Worm (Caenorhabditis elegans) whole organism, late embryonic: ENCODE measurements around the gene che-2.
A peak's percentile ranks its signal among the peaks of the same experiment; 100 is the strongest.

Source experiments
- K02D7.2 ChIP-seq: sonication (generic microtip); optimal IDR thresholded peaks from 2 replicates; lab custom pipeline; 2017; ENCODE audit warnings: mild to moderate bottlenecking, missing genetic modification characterization, missing compliant biosample characterization
- K09A11.1 ChIP-seq: sonication (generic microtip); optimal IDR thresholded peaks from 2 replicates; lab custom pipeline; 2017; ENCODE audit warnings: antibody characterized with exemption, mild to moderate bottlenecking, missing genetic modification characterization, missing compliant biosample characterization; ENCODE audit not compliant: insufficient read depth
- T23F11.4 ChIP-seq: fragments of 200-800 bp; sonication (Bioruptor generic); optimal IDR thresholded peaks from 2 replicates; lab custom pipeline; 2018; ENCODE audit warnings: mild to moderate bottlenecking, missing genetic modification characterization, missing compliant biosample characterization
- ahr-1 ChIP-seq: sonication (generic microtip); optimal IDR thresholded peaks from 2 replicates; lab custom pipeline; 2016; ENCODE audit warnings: missing genetic modification characterization, missing compliant biosample characterization
- ceh-14 ChIP-seq: sonication (generic microtip); optimal IDR thresholded peaks from 2 replicates; lab custom pipeline; 2016; ENCODE audit warnings: missing genotype, missing genetic modification characterization, missing compliant biosample characterization
- ceh-18 ChIP-seq: sonication (generic microtip); optimal IDR thresholded peaks from 2 replicates; lab custom pipeline; 2016; ENCODE audit warnings: missing genetic modification characterization, missing compliant biosample characterization
- ceh-2 ChIP-seq: sonication (generic microtip); optimal IDR thresholded peaks from 2 replicates; lab custom pipeline; 2016; ENCODE audit warnings: missing genotype, missing genetic modification characterization, missing compliant biosample characterization
- ceh-22 ChIP-seq: sonication (generic microtip); optimal IDR thresholded peaks from 2 replicates; lab custom pipeline; 2017; ENCODE audit warnings: missing biosample characterization, missing genetic modification characterization
- ceh-30 ChIP-seq: fragments of 150-350 bp; optimal IDR thresholded peaks from 2 replicates; lab custom pipeline; 2014; ENCODE audit warnings: missing biosample characterization, missing genetic modification characterization
- ceh-31 ChIP-seq: sonication (generic microtip); optimal IDR thresholded peaks from 2 replicates; lab custom pipeline; 2016; ENCODE audit warnings: missing genetic modification characterization, missing compliant biosample characterization
- ceh-34 ChIP-seq: sonication (generic microtip); optimal IDR thresholded peaks from 2 replicates; lab custom pipeline; 2016; ENCODE audit warnings: mild to moderate bottlenecking, missing genetic modification characterization, missing compliant biosample characterization
- ceh-45 ChIP-seq: fragments of 200-800 bp; sonication (Bioruptor generic); IDR thresholded peaks from 2 replicates; pipeline ENCODE4 v1.3.6; 2022; ENCODE audit warnings: missing genetic modification reagents, missing genetic modification characterization, missing compliant biosample characterization
- ceh-9 ChIP-seq: sonication (generic microtip); optimal IDR thresholded peaks from 2 replicates; lab custom pipeline; 2016; ENCODE audit warnings: mild to moderate bottlenecking, missing genetic modification characterization, inconsistent platforms, missing compliant biosample characterization
- dve-1 ChIP-seq: sonication (generic microtip); optimal IDR thresholded peaks from 2 replicates; lab custom pipeline; 2017; ENCODE audit warnings: antibody characterized with exemption, mild to moderate bottlenecking, missing genetic modification characterization, missing compliant biosample characterization
- elt-2 ChIP-seq: sonication (generic microtip); optimal IDR thresholded peaks from 2 replicates; lab custom pipeline; 2016; ENCODE audit warnings: missing genetic modification reagents, missing genetic modification characterization, missing compliant biosample characterization
- ets-4 ChIP-seq: sonication (generic microtip); optimal IDR thresholded peaks from 2 replicates; lab custom pipeline; 2016; ENCODE audit warnings: missing genetic modification characterization, missing compliant biosample characterization
- eyg-1 ChIP-seq: sonication (generic microtip); optimal IDR thresholded peaks from 2 replicates; lab custom pipeline; 2016; ENCODE audit warnings: missing genotype, missing genetic modification characterization, missing compliant biosample characterization
- fkh-6 ChIP-seq: sonication (generic microtip); optimal IDR thresholded peaks from 2 replicates; lab custom pipeline; 2016; ENCODE audit warnings: missing genetic modification characterization, missing compliant biosample characterization
- gmeb-2 ChIP-seq: sonication (generic microtip); optimal IDR thresholded peaks from 2 replicates; lab custom pipeline; 2016; ENCODE audit warnings: missing genetic modification characterization, inconsistent platforms, missing compliant biosample characterization
- hlh-13 ChIP-seq: fragments of 200-800 bp; sonication (Bioruptor generic); optimal IDR thresholded peaks from 2 replicates; lab custom pipeline; 2018; ENCODE audit warnings: mild to moderate bottlenecking, missing genetic modification characterization, missing compliant biosample characterization
- hlh-30 ChIP-seq: sonication (generic microtip); optimal IDR thresholded peaks from 2 replicates; lab custom pipeline; 2017; ENCODE audit warnings: antibody characterized with exemption, missing genetic modification characterization, missing compliant biosample characterization; ENCODE audit not compliant: insufficient read depth
- hlh-6 ChIP-seq: sonication (generic microtip); optimal IDR thresholded peaks from 2 replicates; lab custom pipeline; 2016; ENCODE audit warnings: missing genotype, missing genetic modification characterization, missing compliant biosample characterization
- hlh-8 ChIP-seq: sonication (generic microtip); optimal IDR thresholded peaks from 2 replicates; lab custom pipeline; 2016; ENCODE audit warnings: missing genotype, missing genetic modification characterization, missing compliant biosample characterization
- lin-11 ChIP-seq: fragments of 200-800 bp; sonication (Bioruptor generic); optimal IDR thresholded peaks from 2 replicates; lab custom pipeline; 2018; ENCODE audit warnings: mild to moderate bottlenecking, missing genetic modification characterization, missing compliant biosample characterization
- nhr-11 ChIP-seq: fragments of 150-350 bp; optimal IDR thresholded peaks from 2 replicates; lab custom pipeline; 2014; ENCODE audit warnings: missing biosample characterization, missing genetic modification characterization
- nhr-232 ChIP-seq: sonication (generic microtip); optimal IDR thresholded peaks from 2 replicates; lab custom pipeline; 2016; ENCODE audit warnings: missing genetic modification characterization, missing compliant biosample characterization
- odd-2 ChIP-seq: sonication (generic microtip); optimal IDR thresholded peaks from 2 replicates; lab custom pipeline; 2017; ENCODE audit warnings: antibody characterized with exemption, mild to moderate bottlenecking, missing genetic modification characterization, missing compliant biosample characterization
- pag-3 ChIP-seq: sonication (generic microtip); optimal IDR thresholded peaks from 2 replicates; lab custom pipeline; 2016; ENCODE audit warnings: missing compliant biosample characterization, missing genetic modification characterization, borderline replicate concordance
- pax-1 ChIP-seq: fragments of 150-350 bp; optimal IDR thresholded peaks from 2 replicates; lab custom pipeline; 2014; ENCODE audit warnings: missing biosample characterization, missing genetic modification characterization
- pqm-1 ChIP-seq: sonication (generic microtip); optimal IDR thresholded peaks from 2 replicates; lab custom pipeline; 2016; ENCODE audit warnings: missing genetic modification characterization, missing compliant biosample characterization
- pros-1 ChIP-seq: fragments of 150-350 bp; optimal IDR thresholded peaks from 2 replicates; lab custom pipeline; 2014; ENCODE audit warnings: missing biosample characterization, missing genetic modification reagents, missing genetic modification characterization
- rnt-1 ChIP-seq: sonication (generic microtip); optimal IDR thresholded peaks from 2 replicates; lab custom pipeline; 2016; ENCODE audit warnings: missing genetic modification characterization, missing compliant biosample characterization
- sdc-2 ChIP-seq: sonication (generic microtip); optimal IDR thresholded peaks from 2 replicates; lab custom pipeline; 2016; ENCODE audit warnings: missing genotype, missing genetic modification characterization, missing compliant biosample characterization
- sox-2 ChIP-seq: fragments of 200-800 bp; sonication (Bioruptor generic); IDR thresholded peaks from 2 replicates; pipeline ENCODE4 v1.3.6; 2022; ENCODE audit warnings: missing genetic modification reagents, missing genetic modification characterization, missing compliant biosample characterization
- sox-4 ChIP-seq: sonication (generic microtip); optimal IDR thresholded peaks from 2 replicates; lab custom pipeline; 2017; ENCODE audit warnings: mild to moderate bottlenecking, missing genetic modification characterization, inconsistent platforms, missing compliant biosample characterization
- syd-9 ChIP-seq: sonication (generic microtip); optimal IDR thresholded peaks from 2 replicates; lab custom pipeline; 2016; ENCODE audit warnings: mild to moderate bottlenecking, missing genetic modification characterization, moderate library complexity, missing compliant biosample characterization
- tbx-2 ChIP-seq: sonication (generic microtip); optimal IDR thresholded peaks from 2 replicates; lab custom pipeline; 2016; ENCODE audit warnings: missing genetic modification characterization, missing compliant biosample characterization
- tbx-7 ChIP-seq: sonication (generic microtip); optimal IDR thresholded peaks from 2 replicates; lab custom pipeline; 2016; ENCODE audit warnings: missing genotype, missing genetic modification characterization, missing compliant biosample characterization
- ttx-3 ChIP-seq: sonication (generic microtip); optimal IDR thresholded peaks from 2 replicates; lab custom pipeline; 2016; ENCODE audit warnings: missing genetic modification reagents, missing genetic modification characterization, missing compliant biosample characterization
- unc-3 ChIP-seq, 2 experiments: fragments of 200-800 bp in 1 of 2; sonication (Bioruptor generic) in 1 of 2; sonication (generic microtip) in 1 of 2; conservative IDR thresholded peaks in 1 of 2; optimal IDR thresholded peaks in 1 of 2; 2 replicates each; pipeline versions ENCODE4 v1.3.6 to Lab custom; 2016 to 2022; ENCODE audit warnings: missing compliant biosample characterization in 2 of 2, missing genetic modification characterization in 2 of 2, missing genetic modification reagents in 1 of 2
- unc-42 ChIP-seq: sonication (generic microtip); optimal IDR thresholded peaks from 2 replicates; lab custom pipeline; 2016; ENCODE audit warnings: missing genotype, missing genetic modification characterization, missing compliant biosample characterization
- unc-55 ChIP-seq: sonication (generic microtip); optimal IDR thresholded peaks from 2 replicates; lab custom pipeline; 2017; ENCODE audit warnings: missing biosample characterization, missing genetic modification reagents, missing genetic modification characterization
- unc-86 ChIP-seq: sonication (generic microtip); optimal IDR thresholded peaks from 2 replicates; lab custom pipeline; 2016; ENCODE audit warnings: missing genetic modification characterization, missing compliant biosample characterization
- zip-5 ChIP-seq: sonication (generic microtip); optimal IDR thresholded peaks from 2 replicates; lab custom pipeline; 2016; ENCODE audit warnings: missing genetic modification characterization, missing compliant biosample characterization
- ztf-16 ChIP-seq: sonication (generic microtip); optimal IDR thresholded peaks from 2 replicates; lab custom pipeline; 2017; ENCODE audit warnings: missing genetic modification characterization, missing compliant biosample characterization

The che-2 gene

DNA sequence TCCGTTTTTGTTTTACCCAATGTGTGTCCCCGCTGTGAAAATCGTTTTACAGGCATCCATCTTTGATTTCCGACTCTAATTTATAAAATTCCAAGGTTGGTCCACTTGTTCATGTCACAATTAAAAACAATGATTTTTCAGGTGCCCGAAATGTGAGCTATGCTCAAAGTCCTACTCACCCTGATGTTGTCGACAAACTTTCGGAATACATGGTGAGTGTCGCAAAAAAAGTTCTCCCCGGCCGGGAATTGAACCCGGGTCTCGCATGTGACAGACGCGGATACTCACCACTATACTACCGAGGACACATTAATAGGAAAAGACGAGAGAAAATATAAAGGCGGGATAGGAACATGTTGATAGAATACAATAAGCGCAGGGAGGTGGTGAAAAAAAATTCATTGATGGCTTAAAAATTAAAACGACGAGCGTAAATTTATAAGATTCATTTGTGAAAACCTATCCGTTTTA, 8.4 kb downstream of the che-2 start, which contains the start of gene egl-17 (continued):
- peak; percentile 87 for TF ChIP-seq ahr-1 (tag; lab: Kevin White, UChicago)
- TF ChIP-seq sdc-2 (tag; lab: Kevin White, UChicago): peak; percentile 95
- peak; percentile 87 for TF ChIP-seq ceh-18 (tag; lab: Kevin White, UChicago)
- peak; percentile 64 for TF ChIP-seq zip-5
- TF ChIP-seq pax-1: no peak
- TF ChIP-seq hlh-6 (tag; lab: Kevin White, UChicago): peak; percentile 92
- peak; percentile 90 for TF ChIP-seq eyg-1 (tag; lab: Kevin White, UChicago)
- TF ChIP-seq ceh-14 (tag; lab: Kevin White, UChicago): peak; percentile 93
- TF ChIP-seq gmeb-2 (tag; lab: Kevin White, UChicago): peak; percentile 91
- TF ChIP-seq ceh-22: no peak
- TF ChIP-seq hlh-8 (tag; lab: Kevin White, UChicago): peak; percentile 89
- TF ChIP-seq pqm-1 (tag; lab: Kevin White, UChicago): peak; percentile 71
- no peak for TF ChIP-seq nhr-11
- peak; percentile 91 for TF ChIP-seq hlh-30 (tag; lab: Kevin White, UChicago)
- peak; percentile 84 for TF ChIP-seq dve-1 (tag; lab: Kevin White, UChicago)
- TF ChIP-seq ets-4: peak; percentile 76
- peak; percentile 64 for TF ChIP-seq unc-42 (tag; lab: Kevin White, UChicago)

DNA sequence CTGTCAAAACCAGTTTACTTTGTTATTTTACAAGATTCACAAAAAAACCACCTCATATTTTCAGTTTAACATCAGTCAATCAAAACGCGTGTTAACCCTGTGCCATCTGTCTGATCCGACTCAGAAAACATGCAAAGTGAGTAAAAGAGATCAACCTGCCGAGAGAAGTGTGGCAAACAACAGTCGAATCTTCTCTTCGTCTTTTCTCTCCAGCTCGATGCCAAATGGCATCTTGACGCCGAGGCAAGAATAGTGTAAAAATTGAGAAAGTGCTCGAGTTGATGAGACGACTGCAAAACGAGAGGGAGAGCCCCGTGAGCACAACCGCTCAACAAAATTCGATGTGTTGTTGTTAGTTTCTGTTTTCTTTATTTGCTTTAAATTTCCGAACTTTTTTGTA, 11.7 kb downstream of the che-2 start, which contains the start of gene B0310.1:
TSS of gene B0310.1 (plus strand) at position 310 of the 400 bp plus-strand sequence.
- TF ChIP-seq ceh-18 (tag; lab: Kevin White, UChicago): peak; percentile 50
- TF ChIP-seq K09A11.1 (tag; lab: Kevin White, UChicago): no peak
- TF ChIP-seq zip-5: no peak
- no peak for TF ChIP-seq sox-2 (GFP tag; lab: Robert Waterston, UW)
- TF ChIP-seq unc-55 (GFP tag; lab: Kevin White, UChicago): peak; percentile 56

DNA sequence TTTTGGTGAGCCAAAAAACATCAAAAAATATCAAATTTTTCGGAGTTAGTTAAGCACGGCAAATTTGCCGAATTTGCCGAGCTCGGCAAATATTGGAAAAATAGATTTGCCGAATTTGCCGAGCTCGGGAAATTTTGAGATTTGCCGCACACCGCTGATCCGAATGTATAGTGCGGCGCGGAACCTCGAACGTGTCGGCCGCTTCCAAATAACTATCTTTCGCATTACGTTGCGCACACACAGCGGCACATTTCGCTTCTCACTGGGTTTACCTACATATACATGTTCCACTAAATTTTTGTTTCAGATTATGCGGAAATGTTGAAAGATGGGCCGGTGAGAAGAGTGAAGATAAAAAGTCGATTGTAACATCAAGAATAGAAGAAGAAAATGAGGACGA, 15.5 kb downstream of the che-2 start:
- no peak for TF ChIP-seq sox-2 (GFP tag; lab: Robert Waterston, UW)
- TF ChIP-seq nhr-232: no peak
- no peak for TF ChIP-seq K02D7.2
- TF ChIP-seq hlh-30 (tag; lab: Kevin White, UChicago): no peak
- no peak for TF ChIP-seq elt-2 (tag; lab: Kevin White, UChicago)
- TF ChIP-seq rnt-1 (tag; lab: Kevin White, UChicago): no peak
- no peak for TF ChIP-seq gmeb-2 (tag; lab: Kevin White, UChicago)
- no peak for TF ChIP-seq tbx-2 (tag; lab: Kevin White, UChicago)
- TF ChIP-seq fkh-6 (tag; lab: Kevin White, UChicago): no peak
- TF ChIP-seq ceh-30 (tag; lab: Kevin White, UChicago): no peak
- TF ChIP-seq ceh-34 (tag; lab: Kevin White, UChicago): no peak
- TF ChIP-seq ttx-3 (tag; lab: Kevin White, UChicago): no peak
- no peak for TF ChIP-seq tbx-7 (tag; lab: Kevin White, UChicago)
- TF ChIP-seq syd-9: no peak
- no peak for TF ChIP-seq hlh-8 (tag; lab: Kevin White, UChicago)
- TF ChIP-seq unc-42 (tag; lab: Kevin White, UChicago): no peak
- TF ChIP-seq odd-2 (tag; lab: Kevin White, UChicago): no peak
- TF ChIP-seq unc-3 (GFP tag; conservative IDR thresholded peaks at IDR 0.05; lab: Robert Waterston, UW): no peak
- TF ChIP-seq unc-3 (tag; optimal IDR thresholded peaks at IDR 0.05; lab: Kevin White, UChicago): no peak

DNA sequence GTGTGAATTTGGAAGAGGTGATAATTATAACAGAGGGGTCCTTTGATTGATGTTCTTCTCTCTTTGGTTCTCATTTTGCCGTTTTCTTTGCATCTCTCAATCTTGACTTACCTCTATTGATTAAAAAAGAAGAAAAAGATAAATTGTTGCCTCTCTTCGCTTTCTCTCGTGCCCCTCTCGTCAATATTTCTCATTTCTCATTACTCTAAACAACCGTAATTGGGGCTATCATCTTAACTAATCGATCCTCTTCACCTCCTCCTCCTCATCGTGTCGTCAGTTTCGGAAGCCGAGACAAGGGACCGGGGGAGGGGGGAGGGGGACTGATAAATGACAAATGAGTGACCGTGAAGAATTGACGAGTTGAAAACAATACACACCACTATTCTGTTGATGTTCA, 17.4 kb downstream of the che-2 start:
- TF ChIP-seq nhr-232 (no peak), syd-9 (no peak), ceh-45 (GFP tag; lab: Robert Waterston, UW) (no peak), lin-11 (tag; lab: Kevin White, UChicago) (no peak), hlh-13 (GFP tag; lab: Kevin White, UChicago) (no peak), sox-4 (tag; lab: Kevin White, UChicago) (no peak), ceh-2 (tag; lab: Kevin White, UChicago) (no peak), pros-1 (tag; lab: Kevin White, UChicago) (no peak), ets-4 (no peak), ztf-16 (tag; lab: Kevin White, UChicago) (no peak), unc-86 (tag; lab: Kevin White, UChicago) (no peak), elt-2 (tag; lab: Kevin White, UChicago) (no peak), ceh-31 (tag; lab: Kevin White, UChicago) (no peak), sdc-2 (tag; lab: Kevin White, UChicago) (no peak), T23F11.4 (GFP tag; lab: Kevin White, UChicago) (no peak), pag-3 (tag; lab: Kevin White, UChicago) (no peak), ceh-9 (tag; lab: Kevin White, UChicago) (no peak), sox-2 (GFP tag; lab: Robert Waterston, UW) (no peak), nhr-11 (no peak)
